Worm (Caenorhabditis elegans): ENCODE measurements around the gene ugt-62.

ugt-62 gene

DNA sequence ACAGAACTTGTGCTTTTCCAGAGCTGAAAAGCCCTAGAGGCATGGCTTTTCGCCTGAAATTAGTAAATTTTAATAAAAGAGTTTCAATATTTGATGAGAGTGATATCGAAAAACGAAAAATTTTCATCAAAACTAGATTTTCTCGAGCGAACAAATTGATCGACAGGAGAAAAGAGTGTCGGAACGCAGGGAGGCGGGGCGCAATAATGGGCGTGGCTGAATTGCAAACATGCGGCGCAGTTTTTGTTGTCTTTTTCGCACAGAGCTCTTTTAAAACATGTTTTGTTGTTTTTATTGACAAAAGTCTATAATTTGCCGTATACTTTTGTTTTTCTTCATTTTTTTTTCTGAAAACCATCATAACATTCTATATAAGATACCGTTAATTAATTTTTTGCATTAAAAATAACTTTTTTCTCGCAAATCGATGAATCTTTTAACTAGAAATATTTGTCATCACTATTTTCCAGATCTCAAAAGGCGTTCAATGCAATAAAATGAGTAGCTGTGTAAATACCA, 38.0 kb upstream of the ugt-62 start, which contains the start of the genes sel-5 and wdr-48:
TSS of gene sel-5 (minus strand) at position 53 of the 519 bp plus-strand sequence.
TSS of gene wdr-48 (plus strand) at position 469 of the 519 bp plus-strand sequence.
- TF ChIP-seq nhr-71 (tag; optimal IDR thresholded peaks at IDR 0.05) (peak; percentile 33), nhr-237 (tag; optimal IDR thresholded peaks at IDR 0.05) (no peak), xbp-1 (tag; optimal IDR thresholded peaks at IDR 0.05) (peak; percentile 20), mab-9 (GFP tag; IDR thresholded peaks at IDR 0.05) (no peak), zag-1 (tag; optimal IDR thresholded peaks at IDR 0.05) (no peak), nhr-12 (tag; optimal IDR thresholded peaks at IDR 0.05) (no peak), fkh-4 (tag; optimal IDR thresholded peaks at IDR 0.05; ENCODE audit: borderline replicate concordance) (no peak), tlp-1 (tag; optimal IDR thresholded peaks at IDR 0.05) (no peak), lir-3 (tag; optimal IDR thresholded peaks at IDR 0.05; ENCODE audit: poor library complexity) (no peak), ztf-4 (tag; optimal IDR thresholded peaks at IDR 0.05) (no peak), jun-1 (tag; optimal IDR thresholded peaks at IDR 0.05) (no peak), nhr-84 (tag; optimal IDR thresholded peaks at IDR 0.05) (no peak), lin-15B (tag; optimal IDR thresholded peaks at IDR 0.05) (no peak), unc-30 (tag; optimal IDR thresholded peaks at IDR 0.05) (no peak), ztf-11 (tag; optimal IDR thresholded peaks at IDR 0.05) (no peak), zip-4 (GFP tag; optimal IDR thresholded peaks at IDR 0.05) (no peak), elt-2 (tag; optimal IDR thresholded peaks at IDR 0.05) (no peak), C04F5.9 (tag; optimal IDR thresholded peaks at IDR 0.05) (no peak), dsc-1 (tag; optimal IDR thresholded peaks at IDR 0.05) (no peak), nhr-47 (tag; optimal IDR thresholded peaks at IDR 0.05) (peak; percentile 39), isw-1 (GFP tag; IDR thresholded peaks at IDR 0.05) (no peak), pag-3 (tag; optimal IDR thresholded peaks at IDR 0.05; ENCODE audit: borderline replicate concordance, insufficient read depth) (no peak), C16A3.4 (tag; optimal IDR thresholded peaks at IDR 0.05) (peak; percentile 12), fkh-8 (tag; optimal IDR thresholded peaks at IDR 0.05) (no peak), nhr-20 (tag; optimal IDR thresholded peaks at IDR 0.05) (peak; percentile 36), efl-1 (optimal IDR thresholded peaks at IDR 0.05) (peak; percentile 19 to 40), efl-1 (GFP tag; optimal IDR thresholded peaks at IDR 0.05 in 1 of 2) (peak; percentile 60 to 95), egl-13 (tag; optimal IDR thresholded peaks at IDR 0.05) (no peak), Y116A8C.19 (tag; optimal IDR thresholded peaks at IDR 0.05; ENCODE audit: borderline replicate concordance) (no peak), swsn-7 (tag; optimal IDR thresholded peaks at IDR 0.05) (no peak), nhr-90 (tag; optimal IDR thresholded peaks at IDR 0.05; ENCODE audit: poor library complexity) (no peak), rnt-1 (tag; optimal IDR thresholded peaks at IDR 0.05) (peak; percentile 39), sox-4 (tag; optimal IDR thresholded peaks at IDR 0.05) (no peak), unc-86 (tag; optimal IDR thresholded peaks at IDR 0.05) (no peak), pqm-1 (tag; optimal IDR thresholded peaks at IDR 0.05) (no peak), ets-5 (GFP tag; IDR thresholded peaks at IDR 0.05) (no peak), ceh-63 (GFP tag; optimal IDR thresholded peaks at IDR 0.05) (no peak), hlh-17 (GFP tag; optimal IDR thresholded peaks at IDR 0.05; ENCODE audit: borderline replicate concordance) (no peak), blmp-1 (tag; optimal IDR thresholded peaks at IDR 0.05) (peak; percentile 60), unc-62 (GFP tag; optimal IDR thresholded peaks at IDR 0.05) (no peak), lsy-2 (tag; optimal IDR thresholded peaks at IDR 0.05) (peak; percentile 53 to 59), ceh-82 (tag; optimal IDR thresholded peaks at IDR 0.05) (peak in 1 of 3 experiments; percentile 18), nhr-77 (tag; optimal IDR thresholded peaks at IDR 0.05) (no peak), snu-23 (GFP tag; optimal IDR thresholded peaks at IDR 0.05) (peak; percentile 35), ceh-8 (GFP tag; optimal IDR thresholded peaks at IDR 0.05) (no peak), F16B12.6 (tag; optimal IDR thresholded peaks at IDR 0.05) (peak; percentile 42), irx-1 (tag; optimal IDR thresholded peaks at IDR 0.05) (no peak), ces-1 (GFP tag; optimal IDR thresholded peaks at IDR 0.05) (no peak), mef-2 (tag; optimal IDR thresholded peaks at IDR 0.05) (no peak), sptf-1 (tag; optimal IDR thresholded peaks at IDR 0.05) (no peak), dpl-1 (GFP tag; optimal IDR thresholded peaks at IDR 0.05) (peak; percentile 39 to 62 (median 43)), aly-2 (tag; optimal IDR thresholded peaks at IDR 0.05) (no peak), nhr-76 (tag; optimal IDR thresholded peaks at IDR 0.05) (no peak)

All from whole organism, L1 larva.